Fruit fly (Drosophila melanogaster): ENCODE data around the gene Tspo.
A peak's percentile ranks its signal among the peaks of the same experiment; 100 is the strongest.

Gene Tspo

dm6 chr2L:521940-522632 is 37.3 kb upstream of the Tspo start (continued):
- TF ChIP-seq zfh2 (GFP tag; optimal IDR thresholded peaks at IDR 0.05), result no peak
- TF ChIP-seq Rx (GFP tag; IDR thresholded peaks at IDR 0.05), result peak; percentile 83
- peak; percentile 72 for TF ChIP-seq CG9727 (GFP tag; optimal IDR thresholded peaks at IDR 0.05)
- peak; percentile 81 for TF ChIP-seq CG1602 (GFP tag; optimal IDR thresholded peaks at IDR 0.05)
- TF ChIP-seq CG14860 (GFP tag; IDR thresholded peaks at IDR 0.05; ENCODE audit: partially characterized antibody), result no peak
- no peak for TF ChIP-seq Taf1 (GFP tag; IDR thresholded peaks at IDR 0.05)
- no peak for TF ChIP-seq slou (GFP tag; optimal IDR thresholded peaks at IDR 0.05)
- peak; percentile 90 for TF ChIP-seq CG10959 (GFP tag; IDR thresholded peaks at IDR 0.05)
- TF ChIP-seq Fer3 (tag; optimal IDR thresholded peaks at IDR 0.05), result peak; percentile 75
- peak; percentile 76 for TF ChIP-seq crol (GFP tag; IDR thresholded peaks at IDR 0.05)
- no peak for TF ChIP-seq usp (GFP tag; optimal IDR thresholded peaks at IDR 0.05)
- peak; percentile 76 for TF ChIP-seq ranshi (GFP tag; IDR thresholded peaks at IDR 0.05)
- TF ChIP-seq dati (GFP tag; IDR thresholded peaks at IDR 0.05), result peak; percentile 64; the same call in 1 of the 2 replicates
- peak; percentile 92 for TF ChIP-seq Xrp1 (GFP tag; IDR thresholded peaks at IDR 0.05)
- peak; percentile 48 for TF ChIP-seq pnt (GFP tag; optimal IDR thresholded peaks at IDR 0.05)
- TF ChIP-seq bsh (GFP tag; optimal IDR thresholded peaks at IDR 0.05), result peak in 1 of 2 experiments; percentile 86
- peak; percentile 80 for TF ChIP-seq ATbp (GFP tag; optimal IDR thresholded peaks at IDR 0.05)
- TF ChIP-seq CG6765 (GFP tag; optimal IDR thresholded peaks at IDR 0.05), result no peak
- peak; percentile 85 for TF ChIP-seq CG17359 (tag; optimal IDR thresholded peaks at IDR 0.05)
- TF ChIP-seq CG7357 (GFP tag; IDR thresholded peaks at IDR 0.05), result peak; percentile 78; the same call in 2 of the 3 replicates
- TF ChIP-seq CG17829 (tag; optimal IDR thresholded peaks at IDR 0.05), result peak; percentile 88
- TF ChIP-seq Sin3A (optimal IDR thresholded peaks at IDR 0.05), result no peak
- peak; percentile 37 for TF ChIP-seq TFAM (GFP tag; optimal IDR thresholded peaks at IDR 0.05)
- TF ChIP-seq Fer2 (tag; optimal IDR thresholded peaks at IDR 0.05), result no peak
- TF ChIP-seq Usf (GFP tag; optimal IDR thresholded peaks at IDR 0.05), result peak; percentile 53
- TF ChIP-seq CG32772 (GFP tag; IDR thresholded peaks at IDR 0.05), result peak; percentile 79
- TF ChIP-seq dmrt11E (tag; optimal IDR thresholded peaks at IDR 0.05), result peak; percentile 90
- peak; percentile 18 for TF ChIP-seq Mad (GFP tag; optimal IDR thresholded peaks at IDR 0.05)
- peak; percentile 46 for TF ChIP-seq ewg (GFP tag; optimal IDR thresholded peaks at IDR 0.05)
- TF ChIP-seq so (GFP tag; IDR thresholded peaks at IDR 0.05), result peak; percentile 84
- peak; percentile 48 for TF ChIP-seq jumu (GFP tag; optimal IDR thresholded peaks at IDR 0.05)
- no peak for TF ChIP-seq odd (GFP tag; optimal IDR thresholded peaks at IDR 0.05)
- TF ChIP-seq CG13287 (GFP tag; IDR thresholded peaks at IDR 0.05; ENCODE audit: partially characterized antibody), result no peak
- TF ChIP-seq HHEX (GFP tag; optimal IDR thresholded peaks at IDR 0.05), result peak; percentile 71
- TF ChIP-seq gfzf (GFP tag; optimal IDR thresholded peaks at IDR 0.05), result no peak
- peak; percentile 43; the same call in 1 of the 2 replicates for TF ChIP-seq gt (GFP tag; IDR thresholded peaks at IDR 0.05)
- TF ChIP-seq ttk (GFP tag; IDR thresholded peaks at IDR 0.05), result peak; percentile 87
- TF ChIP-seq CG6254 (GFP tag; optimal IDR thresholded peaks at IDR 0.05), result peak; percentile 77
- TF ChIP-seq CG33213 (GFP tag; optimal IDR thresholded peaks at IDR 0.05), result no peak
- TF ChIP-seq CG2712 (tag; optimal IDR thresholded peaks at IDR 0.05), result peak; percentile 93
- TF ChIP-seq Atf-2 (GFP tag; optimal IDR thresholded peaks at IDR 0.05), result peak; percentile 34
- no peak for TF ChIP-seq CG16813 (GFP tag; IDR thresholded peaks at IDR 0.05; ENCODE audit: partially characterized antibody)
- TF ChIP-seq kay (GFP tag; optimal IDR thresholded peaks at IDR 0.05), result peak; percentile 64
- peak; percentile 1 for TF ChIP-seq CG15601 (tag; optimal IDR thresholded peaks at IDR 0.05)
- no peak for TF ChIP-seq Bteb2 (GFP tag; optimal IDR thresholded peaks at IDR 0.05)
- TF ChIP-seq NfI (GFP tag; optimal IDR thresholded peaks at IDR 0.05), result peak; percentile 19
- no peak for TF ChIP-seq fd3F (GFP tag; optimal IDR thresholded peaks at IDR 0.05)
- no peak for TF ChIP-seq CG34224 (GFP tag; IDR thresholded peaks at IDR 0.05; ENCODE audit: partially characterized antibody)
- peak; percentile 29 for TF ChIP-seq CG4707 (GFP tag; optimal IDR thresholded peaks at IDR 0.05)
- peak; percentile 65 for TF ChIP-seq CG16863 (GFP tag; optimal IDR thresholded peaks at IDR 0.05)
